Worm (Caenorhabditis elegans): ENCODE measurements around the gene F28G4.2.

Gene F28G4.2

DNA sequence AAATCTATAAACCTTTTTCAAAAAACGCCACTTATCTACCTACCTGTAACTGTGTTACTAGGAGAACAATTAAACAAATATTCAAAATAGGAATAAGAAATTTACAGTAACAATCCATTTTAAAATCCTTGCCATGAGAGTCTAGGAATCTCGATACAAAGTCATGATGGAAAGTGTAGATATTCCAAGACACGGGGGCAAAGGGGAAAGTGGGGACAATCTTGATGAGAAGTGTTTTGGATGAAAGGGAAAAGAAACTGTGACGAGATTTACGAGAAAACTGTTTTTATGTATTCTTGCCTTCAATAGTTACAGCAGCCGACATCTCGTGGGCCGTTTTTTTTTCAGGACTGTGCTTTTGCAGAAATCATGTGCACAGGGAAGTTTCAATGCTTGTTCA lies at the start of gene F28G4.2:
Gene F28G4.2, minus strand, starts transcription at position 175 of the 400 bp plus-strand sequence.
- TF ChIP-seq egrh-3 (GFP tag; IDR thresholded peaks at IDR 0.05) (no peak), ama-1 (optimal IDR thresholded peaks at IDR 0.05) (no peak), ama-1 (GFP tag; optimal IDR thresholded peaks at IDR 0.05) (no peak), rpc-1 (optimal IDR thresholded peaks at IDR 0.05) (no peak), rpc-1 (tag; optimal IDR thresholded peaks at IDR 0.05) (no peak), F57C9.4 (tag; optimal IDR thresholded peaks at IDR 0.05) (no peak), ztf-26 (tag; optimal IDR thresholded peaks at IDR 0.05) (no peak), madf-6 (GFP tag; IDR thresholded peaks at IDR 0.05) (no peak)

DNA sequence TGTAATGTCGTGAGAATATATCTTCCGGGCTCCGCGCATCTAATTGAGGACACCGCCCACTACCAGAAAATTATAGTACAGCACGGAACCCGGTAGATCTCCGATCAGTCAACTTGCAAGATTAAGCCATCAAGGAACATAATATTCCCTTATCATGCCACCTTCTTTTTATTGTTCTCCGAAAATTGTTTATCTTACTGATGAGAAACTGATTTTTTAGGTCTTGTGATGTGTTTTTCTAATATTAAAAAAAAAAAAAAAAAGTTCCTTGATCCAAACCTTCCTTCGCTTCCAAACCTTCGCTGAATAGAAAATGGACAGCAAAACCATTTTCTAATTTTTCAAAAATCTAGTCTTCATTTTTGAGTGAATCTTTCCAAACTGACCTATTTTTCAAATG lies 46.7 kb upstream of the F28G4.2 start, which contains the start of gene F57G8.7:
Gene F57G8.7, plus strand, starts transcription at position 301 of the 400 bp plus-strand sequence.
- no peak for TF ChIP-seq K12H6.12 (tag; optimal IDR thresholded peaks at IDR 0.05)
- no peak for TF ChIP-seq mcd-1 (GFP tag; IDR thresholded peaks at IDR 0.05)
- TF ChIP-seq aptf-3 (GFP tag; IDR thresholded peaks at IDR 0.05) = no peak
- TF ChIP-seq hlh-12 (tag; optimal IDR thresholded peaks at IDR 0.05) = no peak
- no peak for TF ChIP-seq nfya-1 (tag; optimal IDR thresholded peaks at IDR 0.05; ENCODE audit: borderline replicate concordance, insufficient read depth)
- TF ChIP-seq zfh-2 (GFP tag; conservative IDR thresholded peaks at IDR 0.05) = no peak
- no peak for TF ChIP-seq pbrm-1 (GFP tag; IDR thresholded peaks at IDR 0.05)
- no peak for TF ChIP-seq attf-5 (GFP tag; optimal IDR thresholded peaks at IDR 0.05)
- TF ChIP-seq F57A8.1 (GFP tag; optimal IDR thresholded peaks at IDR 0.05) = no peak
- no peak for TF ChIP-seq ztf-6 (GFP tag; IDR thresholded peaks at IDR 0.05)
- no peak for TF ChIP-seq bed-2 (GFP tag; IDR thresholded peaks at IDR 0.05)
- TF ChIP-seq snpc-1.1 (tag; optimal IDR thresholded peaks at IDR 0.05; ENCODE audit: insufficient read depth) = no peak
- no peak for TF ChIP-seq aptf-2 (GFP tag; conservative IDR thresholded peaks at IDR 0.05)
- TF ChIP-seq T26A5.8 (tag; optimal IDR thresholded peaks at IDR 0.05) = no peak

DNA sequence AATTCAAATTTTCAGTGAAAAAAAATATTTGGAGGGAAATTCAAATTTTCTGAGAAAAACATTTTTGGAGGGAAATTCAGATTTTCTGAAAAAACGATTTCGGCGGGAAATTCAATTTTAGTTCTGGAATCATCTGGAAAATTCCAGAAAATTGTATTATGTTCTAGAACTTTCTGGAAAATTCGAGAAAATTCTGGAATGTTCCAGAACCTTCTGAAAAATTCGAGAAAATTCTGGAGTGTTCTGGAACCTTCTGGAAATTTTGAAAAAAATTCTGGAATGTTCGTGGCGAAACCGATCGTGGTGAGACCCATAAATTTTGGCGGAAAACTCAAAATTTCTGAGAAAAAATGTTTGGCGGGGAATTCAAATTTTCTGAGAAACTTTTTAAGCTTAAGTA lies 40.0 kb upstream of the F28G4.2 start:
- TF ChIP-seq F49E8.2 (tag; optimal IDR thresholded peaks at IDR 0.05; ENCODE audit: insufficient read depth) (no peak), hsf-1 (GFP tag; IDR thresholded peaks at IDR 0.05) (peak; percentile 91)

DNA sequence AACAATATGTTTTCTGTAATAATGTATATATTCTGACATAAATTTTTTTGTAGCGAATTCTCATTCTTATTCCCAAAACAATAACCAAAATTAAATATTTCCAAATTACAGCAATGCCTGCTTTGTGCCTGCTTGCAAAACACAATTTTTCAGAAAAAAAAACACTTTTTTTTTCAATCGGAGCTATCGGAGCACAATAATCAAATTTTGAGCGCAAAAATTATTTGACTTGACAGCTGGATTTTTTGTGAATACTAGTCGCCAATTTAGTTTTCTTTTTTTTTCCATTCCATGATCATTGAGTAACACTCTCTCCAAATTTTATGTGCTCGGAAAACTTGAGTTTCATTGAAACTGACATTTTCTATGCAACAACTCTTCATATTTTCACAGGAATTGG lies 35.1 kb upstream of the F28G4.2 start, which contains the start of gene srh-180:
Gene srh-180, plus strand, starts transcription at position 301 of the 400 bp plus-strand sequence.
- no peak for TF ChIP-seq ztf-3 (GFP tag; optimal IDR thresholded peaks at IDR 0.05)
- TF ChIP-seq cebp-2 (GFP tag; IDR thresholded peaks at IDR 0.05) = no peak
- TF ChIP-seq ceh-79 (tag; optimal IDR thresholded peaks at IDR 0.05) = no peak
- no peak for TF ChIP-seq aptf-3 (GFP tag; IDR thresholded peaks at IDR 0.05)

DNA sequence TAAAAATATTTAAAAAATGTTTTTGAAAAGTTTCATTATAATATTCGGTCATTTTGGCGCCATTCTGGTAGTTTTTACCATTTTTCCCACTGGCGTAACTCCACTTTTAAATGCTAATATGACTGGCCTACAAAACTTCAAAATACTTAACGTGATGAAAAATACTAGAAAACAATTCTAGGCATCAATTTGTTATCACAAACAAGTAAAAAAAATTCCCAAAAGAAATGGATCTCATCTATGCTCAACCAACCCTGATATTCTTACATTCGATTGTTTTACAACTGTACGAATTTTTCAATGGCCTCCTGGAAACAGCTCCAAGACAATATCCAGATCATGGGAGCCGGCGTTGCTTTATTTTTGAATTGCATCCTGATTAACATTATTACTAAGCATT lies 32.9 kb upstream of the F28G4.2 start, which contains the start of gene str-214:
Gene str-214, plus strand, starts transcription at position 301 of the 400 bp plus-strand sequence.
- TF ChIP-seq Y56A3A.18 (GFP tag; IDR thresholded peaks at IDR 0.05) = no peak
- no peak for TF ChIP-seq ceh-79 (tag; optimal IDR thresholded peaks at IDR 0.05)
- no peak for TF ChIP-seq lir-1 (GFP tag; conservative IDR thresholded peaks at IDR 0.05)
- no peak for TF ChIP-seq egrh-3 (GFP tag; IDR thresholded peaks at IDR 0.05)
- no peak for TF ChIP-seq egl-18 (GFP tag; IDR thresholded peaks at IDR 0.05)
- TF ChIP-seq cebp-1 (GFP tag; IDR thresholded peaks at IDR 0.05) = no peak
- no peak for TF ChIP-seq cebp-1 (tag; optimal IDR thresholded peaks at IDR 0.05)
- TF ChIP-seq snpc-4 (GFP tag; optimal IDR thresholded peaks at IDR 0.05) = no peak
- no peak for TF ChIP-seq snpc-4 (tag; optimal IDR thresholded peaks at IDR 0.05)
- TF ChIP-seq fkh-3 (tag; optimal IDR thresholded peaks at IDR 0.05) = no peak
- TF ChIP-seq F39B2.1 (GFP tag; IDR thresholded peaks at IDR 0.05) = no peak
- no peak for TF ChIP-seq F37B4.10 (GFP tag; IDR thresholded peaks at IDR 0.05)
- TF ChIP-seq nfyb-1 (GFP tag; IDR thresholded peaks at IDR 0.05) = no peak
- no peak for TF ChIP-seq aptf-3 (GFP tag; IDR thresholded peaks at IDR 0.05)
- no peak for TF ChIP-seq attf-5 (GFP tag; optimal IDR thresholded peaks at IDR 0.05)
- TF ChIP-seq dox-1 (GFP tag; IDR thresholded peaks at IDR 0.05) = no peak
